Fruit fly (Drosophila melanogaster) whole organism, prepupa: Measurements from ENCODE around the gene CG5614.

Experiments
- CG4318 ChIP-seq: fragments of 200-800 bp; sonication (Bioruptor generic); optimal IDR thresholded peaks from 3 replicates; lab custom pipeline; 2017; ENCODE audit warnings: missing biosample characterization, mild to moderate bottlenecking, missing genetic modification characterization
- CG9139 ChIP-seq: fragments of 200-800 bp; sonication (Bioruptor generic); optimal IDR thresholded peaks from 3 replicates; lab custom pipeline; 2017; ENCODE audit warnings: missing biosample characterization, mild to moderate bottlenecking, missing genetic modification characterization
- Hr38 ChIP-seq: sonication (Bioruptor generic); optimal IDR thresholded peaks from 2 replicates; lab custom pipeline; 2016; ENCODE audit warnings: missing biosample characterization, missing genetic modification characterization
- Hr39 ChIP-seq: fragments of 200-800 bp; sonication (Bioruptor generic); optimal IDR thresholded peaks from 2 replicates; lab custom pipeline; 2016; ENCODE audit warnings: missing biosample characterization, missing genetic modification characterization
- Sox102F ChIP-seq: fragments of 200-800 bp; sonication (Bioruptor generic); optimal IDR thresholded peaks from 2 replicates; lab custom pipeline; 2016; ENCODE audit warnings: missing biosample characterization, mild to moderate bottlenecking, missing genetic modification characterization

- TF ChIP-seq CG9139 (peak; percentile 74), Hr39 (GFP tag; lab: Kevin White, UChicago) (peak; percentile 79), CG4318 (GFP tag; lab: Kevin White, UChicago) (peak; percentile 41), Sox102F (peak; percentile 77), Hr38 (GFP tag; lab: Kevin White, UChicago) (no peak)
Measured at dm6 chr3R:15827559-15827958, 48.0 kb downstream of the CG5614 start.
